Fruit fly (Drosophila melanogaster): Measurements from ENCODE around the gene spn-F.
A peak's percentile ranks its signal among the peaks of the same experiment; 100 is the strongest.

The spn-F gene

DNA sequence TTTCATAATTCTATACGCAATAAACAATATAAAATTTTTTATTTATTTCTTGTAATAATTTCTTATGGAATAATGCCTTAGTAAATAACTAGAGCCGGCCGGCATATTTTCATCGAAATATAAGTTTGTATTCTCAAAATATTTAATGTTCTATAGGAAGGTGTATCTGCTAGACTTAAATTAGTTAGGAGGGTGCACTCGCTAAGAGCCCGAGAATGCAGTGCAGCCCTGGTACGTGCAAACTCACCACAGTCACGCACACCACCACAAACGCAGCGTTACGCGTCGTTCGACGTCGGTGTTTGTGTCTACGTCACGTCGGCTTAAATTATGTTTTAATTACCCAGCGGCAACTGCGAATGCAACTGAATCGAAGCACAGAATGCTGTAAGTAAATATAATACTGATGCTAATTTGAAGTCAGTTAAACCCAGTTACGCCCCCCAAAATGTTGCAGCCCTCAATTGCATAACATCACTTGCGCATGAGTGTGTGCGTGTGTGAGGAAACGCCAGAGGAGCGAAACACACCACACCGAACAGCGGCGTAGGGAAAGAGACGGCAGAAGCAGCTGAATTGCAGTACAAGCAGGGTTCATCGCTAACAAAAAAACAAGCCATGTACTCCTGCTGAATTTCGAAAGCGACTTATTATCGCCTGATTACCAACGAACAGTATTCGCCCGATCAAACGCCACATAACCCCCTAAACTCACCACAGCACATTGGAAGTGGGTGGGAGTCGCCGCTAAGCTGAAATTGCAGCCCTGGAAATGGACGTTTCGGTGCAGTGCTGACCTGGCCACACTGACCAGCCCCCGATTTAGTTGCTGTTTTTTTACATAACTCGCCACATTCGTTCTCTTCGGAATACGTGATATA is 34.2 kb upstream of the spn-F start, which contains the start of gene CG12054:
CG12054 (plus strand) TSS at position 247 of the 881 bp plus-strand sequence.
- TF ChIP-seq cnc (optimal IDR thresholded peaks at IDR 0.05) (no peak), CG1620 (GFP tag; optimal IDR thresholded peaks at IDR 0.05) (peak; percentile 19), CG7101 (tag; optimal IDR thresholded peaks at IDR 0.05) (no peak), kay (GFP tag; ENCODE audit: borderline replicate concordance) (no peak), CG5204 (GFP tag; optimal IDR thresholded peaks at IDR 0.05) (no peak), Crg-1 (GFP tag; optimal IDR thresholded peaks at IDR 0.05) (no peak), Mnt (GFP tag; optimal IDR thresholded peaks at IDR 0.05) (peak; percentile 15), cic (GFP tag; optimal IDR thresholded peaks at IDR 0.05) (no peak), bab1 (GFP tag; optimal IDR thresholded peaks at IDR 0.05) (peak; percentile 3), CG14711 (tag; optimal IDR thresholded peaks at IDR 0.05) (no peak), CG33017 (tag; optimal IDR thresholded peaks at IDR 0.05) (no peak), pad (GFP tag; optimal IDR thresholded peaks at IDR 0.05) (no peak), ovo (GFP tag; optimal IDR thresholded peaks at IDR 0.05) (no peak), CG7045 (GFP tag; optimal IDR thresholded peaks at IDR 0.05) (no peak), Clk (GFP tag; optimal IDR thresholded peaks at IDR 0.05) (no peak), toe (GFP tag; optimal IDR thresholded peaks at IDR 0.05) (no peak), CG12768 (GFP tag; optimal IDR thresholded peaks at IDR 0.05) (no peak), CG11617 (GFP tag; optimal IDR thresholded peaks at IDR 0.05) (no peak), tj (GFP tag; optimal IDR thresholded peaks at IDR 0.05) (no peak), Hr96 (GFP tag; optimal IDR thresholded peaks at IDR 0.05) (peak; percentile 27)

DNA sequence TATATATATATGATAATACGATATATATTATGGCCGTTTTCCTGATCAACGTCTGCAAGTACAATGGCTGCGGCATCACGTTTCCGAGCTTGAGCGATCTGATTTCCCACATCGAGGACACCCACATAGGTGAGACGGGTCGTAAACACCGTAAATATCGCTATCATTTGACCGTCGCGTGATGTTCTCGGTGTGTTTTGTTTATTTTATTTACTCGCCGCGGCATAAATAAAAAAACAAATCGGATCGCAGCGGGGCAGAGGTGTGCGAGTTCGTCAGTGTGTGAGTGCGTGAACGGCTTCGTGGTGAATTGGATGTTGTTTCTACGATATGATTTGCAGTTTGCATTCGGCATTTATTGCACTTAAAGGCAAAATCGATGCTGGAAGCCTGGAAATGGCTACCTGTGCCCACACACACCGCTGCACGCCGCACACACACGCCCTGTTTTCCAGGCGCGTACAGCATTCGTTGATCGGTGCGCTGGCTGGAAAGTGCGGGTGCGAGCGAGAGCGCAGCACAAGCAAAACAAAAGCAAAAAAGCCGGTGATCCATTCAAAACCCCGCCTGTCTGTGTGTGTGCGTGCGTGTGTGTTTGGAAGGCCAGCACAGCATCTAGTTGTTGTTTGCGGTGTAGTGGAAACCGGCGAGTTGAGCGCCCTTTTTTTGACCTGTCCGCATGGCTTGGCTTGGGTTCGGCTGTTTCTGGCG is 33.4 kb upstream of the spn-F start:
- no peak for TF ChIP-seq bab1 (GFP tag; optimal IDR thresholded peaks at IDR 0.05)
- no peak for TF ChIP-seq Hr96 (GFP tag; optimal IDR thresholded peaks at IDR 0.05)
- peak; percentile 18 for TF ChIP-seq CG12768 (GFP tag; optimal IDR thresholded peaks at IDR 0.05)
- no peak for TF ChIP-seq CG1620 (GFP tag; optimal IDR thresholded peaks at IDR 0.05)
- TF ChIP-seq CG14711 (tag; optimal IDR thresholded peaks at IDR 0.05), result peak; percentile 17
- TF ChIP-seq CG33017 (tag; optimal IDR thresholded peaks at IDR 0.05), result peak; percentile 31
- TF ChIP-seq CG7101 (tag; optimal IDR thresholded peaks at IDR 0.05), result no peak
- no peak for TF ChIP-seq toe (GFP tag; optimal IDR thresholded peaks at IDR 0.05)
- peak; percentile 99 for TF ChIP-seq cic (GFP tag; optimal IDR thresholded peaks at IDR 0.05)
- TF ChIP-seq Mnt (GFP tag; optimal IDR thresholded peaks at IDR 0.05), result peak; percentile 18
- peak; percentile 28 for TF ChIP-seq pad (GFP tag; optimal IDR thresholded peaks at IDR 0.05)
- TF ChIP-seq ovo (GFP tag; optimal IDR thresholded peaks at IDR 0.05), result peak; percentile 7
- TF ChIP-seq tj (GFP tag; optimal IDR thresholded peaks at IDR 0.05), result peak; percentile 59
- no peak for TF ChIP-seq cnc (optimal IDR thresholded peaks at IDR 0.05)
- peak; percentile 60 for TF ChIP-seq CG11617 (GFP tag; optimal IDR thresholded peaks at IDR 0.05)
- peak; percentile 15 for TF ChIP-seq Crg-1 (GFP tag; optimal IDR thresholded peaks at IDR 0.05)
- no peak for TF ChIP-seq CG7045 (GFP tag; optimal IDR thresholded peaks at IDR 0.05)
- no peak for TF ChIP-seq CG5204 (GFP tag; optimal IDR thresholded peaks at IDR 0.05)
- no peak for TF ChIP-seq Clk (GFP tag; optimal IDR thresholded peaks at IDR 0.05)
- TF ChIP-seq kay (GFP tag; ENCODE audit: borderline replicate concordance), result no peak

DNA sequence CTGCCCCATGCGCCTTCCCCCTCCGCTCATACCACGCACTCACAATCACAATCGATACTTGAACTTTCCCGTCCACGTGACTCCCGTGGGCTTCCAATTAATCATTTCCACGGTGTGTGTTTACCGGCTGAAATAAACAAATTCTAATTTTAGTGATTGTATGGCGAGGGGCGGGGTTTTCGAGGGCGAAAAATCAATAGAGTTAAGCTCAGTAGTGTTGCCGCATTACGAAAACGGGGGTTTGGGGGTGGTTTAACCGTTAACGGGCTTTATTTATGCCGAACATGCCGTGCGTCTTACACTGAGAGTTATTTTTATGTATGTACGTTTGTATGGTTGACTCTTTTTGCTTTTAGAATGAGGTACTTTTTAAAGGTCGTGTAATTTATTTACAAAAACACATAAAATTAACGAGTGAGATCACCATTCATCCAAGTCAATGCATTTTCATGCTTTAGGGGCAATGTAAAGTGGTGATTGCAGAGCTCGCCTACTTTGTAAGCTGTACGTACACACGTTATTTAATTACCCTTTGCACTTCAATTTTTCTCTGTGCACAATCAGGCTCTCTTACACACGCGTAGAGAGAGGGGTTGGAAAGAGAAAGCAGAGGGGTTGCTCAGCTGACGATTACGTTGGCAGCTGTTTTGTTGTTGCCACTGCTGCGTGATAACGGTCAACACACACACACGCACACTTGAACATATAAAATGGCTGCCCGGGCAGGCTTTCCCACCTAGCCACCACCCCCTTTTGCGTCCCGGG is 32.6 kb upstream of the spn-F start:
- TF ChIP-seq CG7101 (tag; optimal IDR thresholded peaks at IDR 0.05), result peak; percentile 56
- TF ChIP-seq ovo (GFP tag; optimal IDR thresholded peaks at IDR 0.05), result peak; percentile 17
- TF ChIP-seq Crg-1 (GFP tag; optimal IDR thresholded peaks at IDR 0.05), result no peak
- TF ChIP-seq CG1620 (GFP tag; optimal IDR thresholded peaks at IDR 0.05), result no peak
- no peak for TF ChIP-seq tj (GFP tag; optimal IDR thresholded peaks at IDR 0.05)
- TF ChIP-seq Hr96 (GFP tag; optimal IDR thresholded peaks at IDR 0.05), result peak; percentile 42
- peak; percentile 63 for TF ChIP-seq CG33017 (tag; optimal IDR thresholded peaks at IDR 0.05)
- TF ChIP-seq CG11617 (GFP tag; optimal IDR thresholded peaks at IDR 0.05), result peak; percentile 63
- TF ChIP-seq CG12768 (GFP tag; optimal IDR thresholded peaks at IDR 0.05), result no peak
- peak; percentile 13 for TF ChIP-seq pad (GFP tag; optimal IDR thresholded peaks at IDR 0.05)
- no peak for TF ChIP-seq cnc (optimal IDR thresholded peaks at IDR 0.05)
- TF ChIP-seq toe (GFP tag; optimal IDR thresholded peaks at IDR 0.05), result no peak
- TF ChIP-seq kay (GFP tag; ENCODE audit: borderline replicate concordance), result no peak
- TF ChIP-seq cic (GFP tag; optimal IDR thresholded peaks at IDR 0.05), result no peak
- no peak for TF ChIP-seq Mnt (GFP tag; optimal IDR thresholded peaks at IDR 0.05)
- peak; percentile 69 for TF ChIP-seq CG7045 (GFP tag; optimal IDR thresholded peaks at IDR 0.05)

- TF ChIP-seq bab1 (GFP tag; optimal IDR thresholded peaks at IDR 0.05) (no peak), Mnt (GFP tag; optimal IDR thresholded peaks at IDR 0.05) (no peak), pad (GFP tag; optimal IDR thresholded peaks at IDR 0.05) (no peak), kay (GFP tag; ENCODE audit: borderline replicate concordance) (no peak), CG7101 (tag; optimal IDR thresholded peaks at IDR 0.05) (no peak), tj (GFP tag; optimal IDR thresholded peaks at IDR 0.05) (no peak), CG14711 (tag; optimal IDR thresholded peaks at IDR 0.05) (no peak), CG1620 (GFP tag; optimal IDR thresholded peaks at IDR 0.05) (no peak), CG12768 (GFP tag; optimal IDR thresholded peaks at IDR 0.05) (no peak), CG11617 (GFP tag; optimal IDR thresholded peaks at IDR 0.05) (no peak), Hr96 (GFP tag; optimal IDR thresholded peaks at IDR 0.05) (no peak), CG33017 (tag; optimal IDR thresholded peaks at IDR 0.05) (no peak), cnc (optimal IDR thresholded peaks at IDR 0.05) (no peak), Crg-1 (GFP tag; optimal IDR thresholded peaks at IDR 0.05) (no peak), Clk (GFP tag; optimal IDR thresholded peaks at IDR 0.05) (no peak), cic (GFP tag; optimal IDR thresholded peaks at IDR 0.05) (no peak), CG7045 (GFP tag; optimal IDR thresholded peaks at IDR 0.05) (no peak), ovo (GFP tag; optimal IDR thresholded peaks at IDR 0.05) (no peak), toe (GFP tag; optimal IDR thresholded peaks at IDR 0.05) (no peak), CG5204 (GFP tag; optimal IDR thresholded peaks at IDR 0.05) (no peak)
Measured at dm6 chr3R:31222890-31223569, 31.9 kb upstream of the spn-F start.

Data from whole organism, adult.